Worm (Caenorhabditis elegans) whole organism, L4 larva: ENCODE measurements around the gene lido-5.

Experiments used
- cey-2 ChIP-seq: sonication (generic microtip); optimal IDR thresholded peaks from 3 replicates; lab custom pipeline; 2017; ENCODE audit warnings: missing genetic modification characterization, mild to moderate bottlenecking, missing compliant biosample characterization, antibody characterized with exemption, borderline replicate concordance; ENCODE audit not compliant: insufficient read depth
- unc-62 ChIP-seq, 3 experiments: fragments of 150-350 bp in 1 of 3; sonication (generic microtip); optimal IDR thresholded peaks in 2 of 3; peaks in 1 of 3; 1 replicate in 1 of 3; 2 replicates in 2 of 3; lab custom pipeline; 2014 to 2017; ENCODE audit warnings: missing biosample characterization in 3 of 3, missing genetic modification characterization in 3 of 3, missing genetic modification reagents in 3 of 3, missing genotype in 1 of 3

Gene lido-5

DNA sequence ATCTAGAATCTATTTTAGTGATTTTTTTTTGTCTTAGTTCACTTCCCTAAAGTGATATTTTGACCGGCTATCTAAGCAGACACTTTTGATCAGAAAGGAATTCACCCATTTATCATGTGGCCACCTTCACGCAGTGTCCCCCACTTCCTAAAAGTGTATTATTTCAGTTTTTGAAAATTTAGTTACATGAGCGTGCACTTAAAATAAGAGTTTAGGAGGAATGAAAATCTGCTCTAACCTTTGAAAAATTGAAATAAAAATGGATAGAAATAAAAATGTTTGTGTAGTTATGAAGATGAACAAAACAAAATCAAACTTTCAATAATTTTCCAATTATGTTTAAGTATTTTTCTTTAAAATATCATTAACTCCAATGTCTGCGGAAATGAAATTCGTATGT, 50.7 kb downstream of the lido-5 start:
- TF ChIP-seq unc-62 (GFP tag; optimal IDR thresholded peaks at IDR 0.05 in 1 of 2; lab: Kevin White, UChicago) (peak in 1 of 2 experiments; percentile 30), unc-62 (tag; optimal IDR thresholded peaks at IDR 0.05; lab: Kevin White, UChicago) (no peak), cey-2 (tag; lab: Kevin White, UChicago) (no peak)
